Worm (Caenorhabditis elegans): ENCODE measurements around the gene M03E7.3.

ce11 chrV:5614724-5615123 lies at the start of gene M03E7.3:
- no peak for TF ChIP-seq pha-4 (tag; optimal IDR thresholded peaks at IDR 0.05)
- TF ChIP-seq ztf-26 (tag; optimal IDR thresholded peaks at IDR 0.05) = no peak
- TF ChIP-seq efl-1 (GFP tag; optimal IDR thresholded peaks at IDR 0.05) = no peak
- no peak for TF ChIP-seq nfya-1 (tag; optimal IDR thresholded peaks at IDR 0.05; ENCODE audit: borderline replicate concordance, insufficient read depth)
- no peak for TF ChIP-seq attf-6 (GFP tag; IDR thresholded peaks at IDR 0.05)

Data from whole organism, young adult.